Fruit fly (Drosophila melanogaster) whole organism, wandering third instar larva: Measurements from ENCODE around the gene CG1958.

ENCODE experiments used
- Abd-B ChIP-seq: fragments of >200 bp; optimal IDR thresholded peaks from 2 replicates; lab custom pipeline; 2017; ENCODE audit warnings: missing biosample characterization, missing genetic modification characterization
- CG32264 ChIP-seq: fragments of 200-800 bp; sonication (Bioruptor generic); optimal IDR thresholded peaks from 2 replicates; lab custom pipeline; 2016; ENCODE audit warnings: missing biosample characterization, missing genetic modification characterization
- CG9705 ChIP-seq: fragments of 200-800 bp; sonication (Bioruptor generic); optimal IDR thresholded peaks from 2 replicates; lab custom pipeline; 2018; ENCODE audit warnings: missing biosample characterization, mild to moderate bottlenecking, missing genetic modification characterization
- CrebA ChIP-seq: fragments of 200-800 bp; sonication (Bioruptor generic); optimal IDR thresholded peaks from 2 replicates; lab custom pipeline; 2016; ENCODE audit warnings: missing biosample characterization, mild to moderate bottlenecking, missing genetic modification characterization, borderline replicate concordance
- Dfd ChIP-seq: fragments of >200 bp; optimal IDR thresholded peaks from 2 replicates; lab custom pipeline; 2017; ENCODE audit warnings: missing biosample characterization, missing genetic modification characterization
- Dif ChIP-seq: fragments of 200-275, 200-300 bp; sonication (Bioruptor generic); optimal IDR thresholded peaks from 2 replicates; lab custom pipeline; 2018; ENCODE audit warnings: missing biosample characterization, missing genetic modification characterization; ENCODE audit not compliant: partially characterized antibody
- GATAd ChIP-seq: sonication (Bioruptor generic); optimal IDR thresholded peaks from 2 replicates; lab custom pipeline; 2016; ENCODE audit warnings: missing biosample characterization, missing genetic modification characterization
- HLH106 ChIP-seq: fragments of 200-800 bp; optimal IDR thresholded peaks from 3 replicates; lab custom pipeline; 2019; ENCODE audit warnings: missing biosample characterization, mild to moderate bottlenecking, missing genetic modification characterization, moderate library complexity
- Hnf4 ChIP-seq: fragments of 200-800 bp; sonication (Bioruptor generic); optimal IDR thresholded peaks from 2 replicates; lab custom pipeline; 2016; ENCODE audit warnings: missing biosample characterization, mild to moderate bottlenecking, missing genetic modification characterization
- Hr78 ChIP-seq: fragments of >200 bp; optimal IDR thresholded peaks from 2 replicates; lab custom pipeline; 2017; ENCODE audit warnings: missing biosample characterization, missing genetic modification characterization
- Hr83 ChIP-seq: fragments of 200-300 bp; sonication (Bioruptor generic); optimal IDR thresholded peaks from 2 replicates; lab custom pipeline; 2016; ENCODE audit warnings: missing biosample characterization, mild to moderate bottlenecking, missing genetic modification characterization, moderate library complexity; ENCODE audit not compliant: poor library complexity, severe bottlenecking
- Jra ChIP-seq: sonication (Bioruptor generic); optimal IDR thresholded peaks from 2 replicates; lab custom pipeline; 2016; ENCODE audit warnings: missing biosample characterization, missing genetic modification characterization
- Mio ChIP-seq: sonication (Bioruptor generic); optimal IDR thresholded peaks from 2 replicates; lab custom pipeline; 2016; ENCODE audit warnings: missing biosample characterization, missing genetic modification characterization
- Myc ChIP-seq: fragments of >200 bp; optimal IDR thresholded peaks from 2 replicates; lab custom pipeline; 2017
- N ChIP-seq: fragments of >200 bp; optimal IDR thresholded peaks from 2 replicates; lab custom pipeline; 2018; ENCODE audit warnings: missing biosample characterization, missing external identifiers, missing genetic modification characterization
- OdsH ChIP-seq: fragments of 200-800 bp; sonication (Bioruptor generic); optimal IDR thresholded peaks from 2 replicates; lab custom pipeline; 2016; ENCODE audit warnings: missing biosample characterization, mild to moderate bottlenecking, missing genetic modification characterization
- Rel ChIP-seq, 2 experiments: fragments of 200-800 bp; sonication (Bioruptor generic) in 1 of 2; optimal IDR thresholded peaks; 2 replicates in 1 of 2; 3 replicates in 1 of 2; lab custom pipeline; 2016 to 2019; ENCODE audit warnings: mild to moderate bottlenecking in 2 of 2, missing biosample characterization in 2 of 2, missing genetic modification characterization in 2 of 2, moderate library complexity in 1 of 2
- Sp1 ChIP-seq: fragments of 200-800 bp; sonication (Bioruptor generic); optimal IDR thresholded peaks from 3 replicates; lab custom pipeline; 2019; ENCODE audit warnings: missing biosample characterization, mild to moderate bottlenecking, missing genetic modification characterization, moderate library complexity
- Vsx2 ChIP-seq: fragments of 200-300, 225-300 bp; sonication (Bioruptor generic); optimal IDR thresholded peaks from 2 replicates; lab custom pipeline; 2018; ENCODE audit warnings: missing biosample characterization, missing genetic modification characterization; ENCODE audit not compliant: partially characterized antibody
- br ChIP-seq: fragments of 200-800 bp; sonication (Bioruptor generic); optimal IDR thresholded peaks from 2 replicates; lab custom pipeline; 2016; ENCODE audit warnings: missing biosample characterization, missing genetic modification characterization
- brk ChIP-seq: fragments of 200-800 bp; sonication (Bioruptor generic); optimal IDR thresholded peaks from 2 replicates; lab custom pipeline; 2016; ENCODE audit warnings: missing biosample characterization, mild to moderate bottlenecking, missing genetic modification characterization
- dl ChIP-seq, 2 experiments: fragments of 175-275, 200-275 bp in 1 of 2; fragments of 200-275 bp in 1 of 2; sonication (Bioruptor generic); optimal IDR thresholded peaks; lab custom pipeline; 2018; ENCODE audit warnings: mild to moderate bottlenecking in 2 of 2, missing biosample characterization in 2 of 2, missing genetic modification characterization in 2 of 2, moderate library complexity in 2 of 2; ENCODE audit not compliant: partially characterized antibody in 2 of 2, insufficient read depth in 1 of 2
- dmrt93B ChIP-seq: fragments of 200-800 bp; sonication (Bioruptor generic); optimal IDR thresholded peaks from 2 replicates; lab custom pipeline; 2018; ENCODE audit warnings: missing biosample characterization, mild to moderate bottlenecking, missing genetic modification characterization
- dsf ChIP-seq: sonication (Bioruptor generic); optimal IDR thresholded peaks from 2 replicates; lab custom pipeline; 2016; ENCODE audit warnings: missing biosample characterization, missing genetic modification characterization, borderline replicate concordance
- ey ChIP-seq: fragments of 200-800 bp; sonication (Bioruptor generic); optimal IDR thresholded peaks from 2 replicates; lab custom pipeline; 2016; ENCODE audit warnings: missing biosample characterization, missing genetic modification characterization
- foxo ChIP-seq, 2 experiments: fragments of 200-800 bp; sonication (Bioruptor generic); optimal IDR thresholded peaks; 2 replicates in 1 of 2; 3 replicates in 1 of 2; lab custom pipeline; 2016 to 2017; ENCODE audit warnings: missing biosample characterization in 2 of 2, missing genetic modification characterization in 2 of 2
- fru ChIP-seq: fragments of 200-800 bp; sonication (Bioruptor generic); optimal IDR thresholded peaks from 3 replicates; lab custom pipeline; 2016; ENCODE audit warnings: missing biosample characterization, mild to moderate bottlenecking, missing genetic modification characterization
- h ChIP-seq: fragments of 200-800 bp; sonication (Bioruptor generic); optimal IDR thresholded peaks from 3 replicates; lab custom pipeline; 2016; ENCODE audit warnings: missing biosample characterization, mild to moderate bottlenecking, missing genetic modification characterization
- jim ChIP-seq: fragments of 175-275, 200-325 bp; sonication (Bioruptor generic); optimal IDR thresholded peaks from 2 replicates; lab custom pipeline; 2016; ENCODE audit warnings: missing biosample characterization, mild to moderate bottlenecking, missing genetic modification characterization
- lola ChIP-seq: fragments of >200 bp; optimal IDR thresholded peaks from 2 replicates; lab custom pipeline; 2017; ENCODE audit warnings: missing biosample characterization, missing genetic modification characterization
- pan ChIP-seq: fragments of >200 bp; optimal IDR thresholded peaks from 2 replicates; lab custom pipeline; 2017
- psq ChIP-seq: fragments of 200-800 bp; sonication (Bioruptor generic); optimal IDR thresholded peaks from 3 replicates; lab custom pipeline; 2017; ENCODE audit warnings: missing biosample characterization, mild to moderate bottlenecking, missing genetic modification characterization, moderate library complexity
- rgr ChIP-seq: fragments of 200-800 bp; sonication (Bioruptor generic); optimal IDR thresholded peaks from 3 replicates; lab custom pipeline; 2016; ENCODE audit warnings: missing biosample characterization, mild to moderate bottlenecking, missing genetic modification characterization
- sage ChIP-seq: fragments of 200-800 bp; sonication (Bioruptor generic); optimal IDR thresholded peaks from 2 replicates; lab custom pipeline; 2016; ENCODE audit warnings: missing biosample characterization, mild to moderate bottlenecking, missing genetic modification characterization
- sv ChIP-seq: fragments of 200-800 bp; sonication (Bioruptor generic); optimal IDR thresholded peaks from 3 replicates; lab custom pipeline; 2016; ENCODE audit warnings: missing biosample characterization, missing genetic modification characterization
- tai ChIP-seq: sonication (Bioruptor generic); optimal IDR thresholded peaks from 2 replicates; lab custom pipeline; 2016; ENCODE audit warnings: missing biosample characterization, missing genetic modification characterization
- usp ChIP-seq: fragments of >200 bp; optimal IDR thresholded peaks from 2 replicates; lab custom pipeline; 2017; ENCODE audit warnings: missing biosample characterization, missing genetic modification characterization
- woc ChIP-seq: sonication (Bioruptor generic); optimal IDR thresholded peaks from 2 replicates; lab custom pipeline; 2016; ENCODE audit warnings: missing biosample characterization, mild to moderate bottlenecking, missing genetic modification characterization

CG1958 gene

DNA sequence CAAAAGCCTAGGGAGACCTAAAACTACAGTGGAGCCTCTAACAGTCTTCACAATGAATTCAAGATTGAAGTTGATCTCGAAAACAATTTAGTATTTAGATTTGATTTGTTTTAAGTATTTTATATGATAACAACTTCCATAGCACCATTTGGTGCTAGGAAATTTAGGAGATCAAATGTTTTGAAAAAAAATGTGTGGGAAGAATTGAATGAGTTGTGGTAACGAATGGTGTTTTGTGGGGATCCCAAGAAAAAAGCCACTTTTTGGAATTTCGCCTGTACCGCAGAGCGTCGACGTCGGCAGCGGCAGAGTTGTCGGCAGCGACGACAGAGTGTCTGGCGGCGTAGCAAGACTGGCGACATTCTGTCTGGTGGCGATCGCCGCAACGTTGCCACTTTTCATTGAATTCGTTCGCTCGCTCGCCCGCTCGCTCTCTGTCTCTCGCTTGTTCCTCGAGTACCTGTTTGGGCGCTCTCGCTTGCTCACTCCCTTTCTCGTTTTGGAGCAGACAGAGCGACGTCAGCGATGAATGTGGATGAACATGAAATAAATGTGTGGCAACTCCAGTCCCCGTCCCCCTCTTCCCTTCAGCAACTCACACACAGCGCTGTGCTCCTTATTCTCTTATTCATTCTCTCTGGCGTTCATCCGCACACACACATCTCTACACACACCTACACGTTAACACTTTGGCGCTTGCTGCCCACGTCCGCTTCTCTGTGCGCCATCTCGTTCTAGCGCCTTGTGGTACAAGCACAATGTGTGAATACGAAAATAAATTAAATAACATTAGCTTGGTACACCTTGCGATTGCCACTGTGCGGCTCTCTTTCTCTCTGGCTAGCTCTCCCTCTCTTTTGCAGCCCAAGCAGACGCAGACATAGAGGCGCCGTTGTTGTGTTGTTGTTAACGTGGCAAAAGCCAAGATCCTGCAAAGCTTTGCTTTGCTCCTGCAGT lies 33.0 kb downstream of the CG1958 start (continued):
- no peak for TF ChIP-seq Rel (GFP tag; optimal IDR thresholded peaks at IDR 0.05; lab: Kevin White, UChicago)
- peak; percentile 71 for TF ChIP-seq Rel (tag; optimal IDR thresholded peaks at IDR 0.05; lab: Kevin White, UChicago)

DNA sequence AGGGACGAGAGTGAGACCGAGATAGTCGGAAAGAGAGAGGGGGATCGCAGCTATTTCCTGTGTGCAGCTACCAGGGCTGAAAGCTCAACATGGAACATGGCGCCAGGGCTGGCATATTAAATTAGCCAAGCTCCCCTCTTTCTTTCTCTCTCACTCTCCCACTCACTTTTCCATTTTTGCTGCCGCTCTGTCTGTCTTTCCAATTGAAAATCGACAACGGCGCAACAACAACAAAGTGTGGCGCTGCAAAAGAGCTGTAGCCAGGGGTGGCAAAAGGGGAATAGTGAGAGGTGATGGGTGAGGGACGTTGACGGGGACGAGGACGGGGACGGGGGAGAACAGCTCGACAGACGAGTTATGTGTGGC lies 33.6 kb downstream of the CG1958 start:
- TF ChIP-seq CG9705, result no peak
- TF ChIP-seq sage (GFP tag; lab: Kevin White, UChicago), result no peak
- peak; percentile 22 for TF ChIP-seq Hr83
- TF ChIP-seq sv, result no peak
- TF ChIP-seq brk (GFP tag; lab: Kevin White, UChicago), result no peak
- peak; percentile 27 for TF ChIP-seq rgr (GFP tag; lab: Kevin White, UChicago)
- no peak for TF ChIP-seq lola (GFP tag; lab: Kevin White, UChicago)
- no peak for TF ChIP-seq usp (GFP tag; lab: Kevin White, UChicago)
- peak; percentile 41 for TF ChIP-seq dmrt93B (GFP tag; lab: Kevin White, UChicago)
- TF ChIP-seq Hr78 (GFP tag; lab: Kevin White, UChicago), result no peak
- TF ChIP-seq psq (GFP tag; lab: Kevin White, UChicago), result no peak
- no peak for TF ChIP-seq Myc (lab: Kevin White, UChicago)
- TF ChIP-seq jim (GFP tag; lab: Kevin White, UChicago), result no peak
- TF ChIP-seq h (GFP tag; lab: Kevin White, UChicago), result no peak
- TF ChIP-seq dsf (GFP tag; lab: Kevin White, UChicago), result no peak
- peak; percentile 39 for TF ChIP-seq OdsH (GFP tag; lab: Kevin White, UChicago)
- TF ChIP-seq pan (lab: Kevin White, UChicago), result no peak
- TF ChIP-seq Hnf4, result no peak
- TF ChIP-seq Sp1, result peak; percentile 26
- no peak for TF ChIP-seq GATAd
- TF ChIP-seq Mio (GFP tag; lab: Kevin White, UChicago), result no peak
- TF ChIP-seq dl (GFP tag; optimal IDR thresholded peaks at IDR 0.05; lab: Kevin White, UChicago; ENCODE audit: insufficient read depth in 1 of 2, partially characterized antibody in 2 of 2), result no peak
- TF ChIP-seq Dif (GFP tag; lab: Kevin White, UChicago), result no peak
- peak; percentile 61 for TF ChIP-seq HLH106 (tag; lab: Kevin White, UChicago)
- no peak for TF ChIP-seq N (GFP tag; lab: Kevin White, UChicago)
- no peak for TF ChIP-seq tai (GFP tag; lab: Kevin White, UChicago)
- no peak for TF ChIP-seq CrebA
- peak in 1 of 2 experiments; percentile 47 for TF ChIP-seq foxo (GFP tag; optimal IDR thresholded peaks at IDR 0.05; lab: Kevin White, UChicago)
- peak; percentile 88 for TF ChIP-seq Vsx2 (GFP tag; lab: Kevin White, UChicago)
- no peak for TF ChIP-seq Dfd (GFP tag; lab: Kevin White, UChicago)
- no peak for TF ChIP-seq Abd-B (GFP tag; lab: Kevin White, UChicago)
- peak; percentile 58 for TF ChIP-seq fru (GFP tag; lab: Kevin White, UChicago)
- no peak for TF ChIP-seq Rel (GFP tag; optimal IDR thresholded peaks at IDR 0.05; lab: Kevin White, UChicago)
- peak; percentile 83 for TF ChIP-seq Rel (tag; optimal IDR thresholded peaks at IDR 0.05; lab: Kevin White, UChicago)
- peak; percentile 52 for TF ChIP-seq ey (GFP tag; lab: Kevin White, UChicago)
- no peak for TF ChIP-seq Jra (GFP tag; lab: Kevin White, UChicago)
- peak; percentile 26 for TF ChIP-seq br
- no peak for TF ChIP-seq woc (GFP tag; lab: Kevin White, UChicago)
- TF ChIP-seq CG32264 (GFP tag; lab: Kevin White, UChicago), result no peak
